Fruit fly (Drosophila melanogaster) whole organism, pupa: ENCODE measurements around the gene Abp1.

ENCODE experiments used
- CG10348 ChIP-seq: fragments of 200-800 bp; sonication (Bioruptor generic); IDR thresholded peaks from 2 replicates; pipeline ENCODE4 v1.3.6; 2022; ENCODE audit warnings: missing biosample characterization, missing genetic modification characterization
- CG12605 ChIP-seq: fragments of 200-800 bp; sonication (Bioruptor generic); IDR thresholded peaks from 2 replicates; pipeline ENCODE4 v1.3.6; 2022; ENCODE audit warnings: missing biosample characterization, missing genetic modification characterization
- CG13204 ChIP-seq: fragments of 200-800 bp; sonication (Bioruptor generic); optimal IDR thresholded peaks from 2 replicates; lab custom pipeline; 2018; ENCODE audit warnings: missing biosample characterization, mild to moderate bottlenecking, missing genetic modification characterization, moderate library complexity
- CG14655 ChIP-seq: fragments of 200-800 bp; sonication (Bioruptor generic); optimal IDR thresholded peaks from 3 replicates; lab custom pipeline; 2017; ENCODE audit warnings: mild to moderate bottlenecking, missing biosample characterization, missing genetic modification reagents, missing genetic modification characterization
- CG15710 ChIP-seq: fragments of 200-800 bp; sonication (Bioruptor generic); optimal IDR thresholded peaks from 2 replicates; lab custom pipeline; 2018; ENCODE audit warnings: missing biosample characterization, mild to moderate bottlenecking, missing genetic modification characterization, moderate library complexity
- CG17806 ChIP-seq: fragments of 200-800 bp; sonication (Bioruptor generic); optimal IDR thresholded peaks from 2 replicates; lab custom pipeline; 2018; ENCODE audit warnings: missing biosample characterization, mild to moderate bottlenecking, missing genetic modification characterization, moderate library complexity
- CG32121 ChIP-seq: fragments of 200-800 bp; sonication (Bioruptor generic); IDR thresholded peaks from 2 replicates; pipeline ENCODE4 v1.3.6; 2022; ENCODE audit warnings: missing biosample characterization, missing genetic modification characterization
- CG34367 ChIP-seq: fragments of 200-800 bp; sonication (Bioruptor generic); optimal IDR thresholded peaks from 2 replicates; lab custom pipeline; 2018; ENCODE audit warnings: missing biosample characterization, mild to moderate bottlenecking, missing genetic modification characterization
- CG4496 ChIP-seq: fragments of 200-800 bp; sonication (Bioruptor generic); IDR thresholded peaks from 3 replicates; pipeline ENCODE4 v1.3.6; 2022; ENCODE audit warnings: missing biosample characterization, missing genetic modification characterization
- CG8159 ChIP-seq: fragments of 200-800 bp; sonication (Bioruptor generic); optimal IDR thresholded peaks from 3 replicates; lab custom pipeline; 2018; ENCODE audit warnings: missing biosample characterization, mild to moderate bottlenecking, missing genetic modification characterization, moderate library complexity
- CG8301 ChIP-seq: fragments of 200-800 bp; sonication (Bioruptor generic); optimal IDR thresholded peaks from 2 replicates; lab custom pipeline; 2018; ENCODE audit warnings: missing biosample characterization, mild to moderate bottlenecking, missing genetic modification characterization
- CG9948 ChIP-seq: fragments of 200-800 bp; sonication (Bioruptor generic); optimal IDR thresholded peaks from 2 replicates; lab custom pipeline; 2018; ENCODE audit warnings: missing biosample characterization, mild to moderate bottlenecking, missing genetic modification characterization, moderate library complexity
- D1 ChIP-seq: fragments of 200-800 bp; sonication (Bioruptor generic); optimal IDR thresholded peaks from 2 replicates; lab custom pipeline; 2018; ENCODE audit warnings: missing biosample characterization, mild to moderate bottlenecking, missing genetic modification characterization, moderate library complexity
- EcR ChIP-seq: fragments of 200-800 bp; sonication (Bioruptor generic); optimal IDR thresholded peaks from 3 replicates; lab custom pipeline; 2019; ENCODE audit warnings: missing biosample characterization, missing genetic modification characterization, mild to moderate bottlenecking, moderate library complexity, missing genetic modification reagents
- Ets98B ChIP-seq: fragments of 200-800 bp; sonication (Bioruptor generic); IDR thresholded peaks from 2 replicates; pipeline ENCODE4 v1.3.6; 2022; ENCODE audit warnings: missing biosample characterization, missing genetic modification characterization
- Pif1A ChIP-seq: fragments of 200-800 bp; sonication (Bioruptor generic); optimal IDR thresholded peaks from 3 replicates; lab custom pipeline; 2016; ENCODE audit warnings: missing biosample characterization, missing genetic modification characterization
- Pif1B ChIP-seq: fragments of 200-800 bp; sonication (Bioruptor generic); optimal IDR thresholded peaks from 3 replicates; lab custom pipeline; 2016; ENCODE audit warnings: missing biosample characterization, missing genetic modification characterization
- Snoo ChIP-seq: fragments of 200-800 bp; sonication (Bioruptor generic); optimal IDR thresholded peaks from 3 replicates; lab custom pipeline; 2017; ENCODE audit warnings: missing biosample characterization, mild to moderate bottlenecking, missing genetic modification characterization, inconsistent platforms
- fd96Ca ChIP-seq: fragments of 200-800 bp; sonication (Bioruptor generic); IDR thresholded peaks from 3 replicates; pipeline ENCODE4 v1.3.6; 2022; ENCODE audit warnings: missing biosample characterization, missing genetic modification characterization
- gl ChIP-seq: fragments of 200-800 bp; sonication (Bioruptor generic); optimal IDR thresholded peaks from 2 replicates; lab custom pipeline; 2018; ENCODE audit warnings: missing biosample characterization, mild to moderate bottlenecking, missing genetic modification characterization
- rn ChIP-seq: fragments of 200-800 bp; sonication (Bioruptor generic); IDR thresholded peaks from 2 replicates; pipeline ENCODE4 v1.3.6; 2022; ENCODE audit warnings: missing biosample characterization, missing genetic modification characterization

The Abp1 gene

dm6 chr3L:13442400-13442799 is 43.7 kb downstream of the Abp1 start, which contains the start of gene cmb:
TSS of gene cmb (plus strand) at chr3L:13442594.
- TF ChIP-seq CG4496 (GFP tag; lab: Robert Waterston, UW) (peak; percentile 97), CG32121 (GFP tag; lab: Robert Waterston, UW) (peak; percentile 93), Pif1A (GFP tag; lab: Kevin White, UChicago) (peak; percentile 87), CG13204 (GFP tag; lab: Kevin White, UChicago) (peak; percentile 86), CG34367 (tag; lab: Kevin White, UChicago) (peak; percentile 92), fd96Ca (GFP tag; lab: Robert Waterston, UW) (peak; percentile 93), CG17806 (tag; lab: Kevin White, UChicago) (peak; percentile 81), EcR (GFP tag; lab: Kevin White, UChicago) (peak; percentile 23), Pif1B (GFP tag; lab: Kevin White, UChicago) (peak; percentile 84), CG8301 (tag; lab: Kevin White, UChicago) (peak; percentile 85), rn (GFP tag; lab: Robert Waterston, UW) (peak; percentile 89), CG8159 (tag; lab: Kevin White, UChicago) (peak; percentile 89), CG10348 (GFP tag; lab: Robert Waterston, UW) (no peak), CG9948 (peak; percentile 80), CG12605 (GFP tag; lab: Robert Waterston, UW) (peak; percentile 97), CG15710 (tag; lab: Kevin White, UChicago) (peak; percentile 85), Snoo (peak; percentile 72), D1 (tag; lab: Kevin White, UChicago) (peak; percentile 62), gl (tag; lab: Kevin White, UChicago) (peak; percentile 94), Ets98B (GFP tag; lab: Robert Waterston, UW) (peak; percentile 93), CG14655 (GFP tag; lab: Kevin White, UChicago) (peak; percentile 93)

- no peak for TF ChIP-seq CG9948
- TF ChIP-seq CG8159 (tag; lab: Kevin White, UChicago), result no peak
Measured at dm6 chr3L:13440370-13440960, 45.6 kb downstream of the Abp1 start, which contains the start of the genes CG10140 and CG14109. TSS of gene CG10140 (minus strand) at chr3L:13440470. TSS of gene CG14109 (plus strand) at chr3L:13440910.

- TF ChIP-seq CG8301 (tag; lab: Kevin White, UChicago) (no peak), CG4496 (GFP tag; lab: Robert Waterston, UW) (no peak)
- TF ChIP-seq, all 21 proteins: peak for 0
Measured at dm6 chr3L:13437654-13438053, 48.4 kb downstream of the Abp1 start, which contains the start of gene CG10725. TSS of gene CG10725 (plus strand) at chr3L:13437954.

dm6 chr3L:13437036-13437435 is 49.0 kb downstream of the Abp1 start, which contains the start of gene CG10154:
TSS of gene CG10154 (minus strand) at chr3L:13437136.
- TF ChIP-seq CG17806 (tag; lab: Kevin White, UChicago) (no peak), CG32121 (GFP tag; lab: Robert Waterston, UW) (no peak), CG4496 (GFP tag; lab: Robert Waterston, UW) (no peak), Ets98B (GFP tag; lab: Robert Waterston, UW) (no peak), CG13204 (GFP tag; lab: Kevin White, UChicago) (no peak), Pif1A (GFP tag; lab: Kevin White, UChicago) (no peak), CG34367 (tag; lab: Kevin White, UChicago) (no peak), gl (tag; lab: Kevin White, UChicago) (no peak), Pif1B (GFP tag; lab: Kevin White, UChicago) (no peak), EcR (GFP tag; lab: Kevin White, UChicago) (no peak), CG12605 (GFP tag; lab: Robert Waterston, UW) (no peak), CG8159 (tag; lab: Kevin White, UChicago) (no peak), rn (GFP tag; lab: Robert Waterston, UW) (no peak), fd96Ca (GFP tag; lab: Robert Waterston, UW) (no peak), CG15710 (tag; lab: Kevin White, UChicago) (no peak), CG8301 (tag; lab: Kevin White, UChicago) (no peak)

dm6 chr3L:13435170-13435727 is 50.8 kb downstream of the Abp1 start, which contains the start of gene CG10713:
TSS of gene CG10713 (minus strand) at chr3L:13435229.
- TF ChIP-seq CG17806 (tag; lab: Kevin White, UChicago) (no peak), CG14655 (GFP tag; lab: Kevin White, UChicago) (peak; percentile 72), D1 (tag; lab: Kevin White, UChicago) (no peak), CG8301 (tag; lab: Kevin White, UChicago) (peak; percentile 68), CG15710 (tag; lab: Kevin White, UChicago) (no peak), CG13204 (GFP tag; lab: Kevin White, UChicago) (peak; percentile 67), CG8159 (tag; lab: Kevin White, UChicago) (peak; percentile 46), CG10348 (GFP tag; lab: Robert Waterston, UW) (no peak), CG32121 (GFP tag; lab: Robert Waterston, UW) (peak; percentile 77), CG34367 (tag; lab: Kevin White, UChicago) (peak; percentile 35), rn (GFP tag; lab: Robert Waterston, UW) (peak; percentile 46; the same call in 1 of the 2 replicates), fd96Ca (GFP tag; lab: Robert Waterston, UW) (no peak; the same call in 1 of the 3 replicates), Ets98B (GFP tag; lab: Robert Waterston, UW) (peak; percentile 77), gl (tag; lab: Kevin White, UChicago) (peak; percentile 70), CG9948 (no peak), Pif1A (GFP tag; lab: Kevin White, UChicago) (peak; percentile 64), CG4496 (GFP tag; lab: Robert Waterston, UW) (peak; percentile 89), Snoo (peak; percentile 4), CG12605 (GFP tag; lab: Robert Waterston, UW) (peak; percentile 84), Pif1B (GFP tag; lab: Kevin White, UChicago) (peak; percentile 57), EcR (GFP tag; lab: Kevin White, UChicago) (no peak)
